Worm (Caenorhabditis elegans) whole organism, L2 larva: Measurements from ENCODE around the gene ttr-37.

Experiments used
- C34F6.9 ChIP-seq: fragments of 150-350 bp; optimal IDR thresholded peaks from 2 replicates; lab custom pipeline; 2014; ENCODE audit warnings: missing biosample characterization, missing genetic modification characterization
- F13H6.1 ChIP-seq: sonication (generic microtip); optimal IDR thresholded peaks from 2 replicates; lab custom pipeline; 2016; ENCODE audit warnings: missing genetic modification characterization, missing compliant biosample characterization
- R02D3.7 ChIP-seq: fragments of 150-350 bp; optimal IDR thresholded peaks from 2 replicates; lab custom pipeline; 2014; ENCODE audit warnings: missing biosample characterization, missing genetic modification characterization
- Y55F3AM.14 ChIP-seq: fragments of 200-800 bp; sonication (Bioruptor generic); optimal IDR thresholded peaks from 2 replicates; lab custom pipeline; 2018; ENCODE audit warnings: mild to moderate bottlenecking, missing genetic modification characterization, missing compliant biosample characterization
- ZK546.5 ChIP-seq: sonication (generic microtip); optimal IDR thresholded peaks from 2 replicates; lab custom pipeline; 2017; ENCODE audit warnings: missing biosample characterization, missing genetic modification characterization
- aly-2 ChIP-seq: fragments of 150-350 bp; optimal IDR thresholded peaks from 2 replicates; lab custom pipeline; 2014; ENCODE audit warnings: missing biosample characterization, missing genetic modification characterization
- blmp-1 ChIP-seq: sonication (generic microtip); optimal IDR thresholded peaks from 2 replicates; lab custom pipeline; 2017; ENCODE audit warnings: missing genetic modification characterization, mild to moderate bottlenecking, missing compliant biosample characterization, antibody characterized with exemption, moderate library complexity; ENCODE audit not compliant: insufficient read depth
- crh-2 ChIP-seq: sonication (generic microtip); optimal IDR thresholded peaks from 2 replicates; lab custom pipeline; 2017; ENCODE audit warnings: missing biosample characterization, missing genetic modification characterization
- dmd-4 ChIP-seq: sonication (generic microtip); optimal IDR thresholded peaks from 2 replicates; lab custom pipeline; 2017; ENCODE audit warnings: missing biosample characterization, missing genetic modification characterization
- egl-27 ChIP-seq: sonication (generic microtip); optimal IDR thresholded peaks from 3 replicates; lab custom pipeline; 2017; ENCODE audit warnings: missing biosample characterization, missing genetic modification reagents, missing genetic modification characterization
- elt-1 ChIP-seq: fragments of 150-350 bp; optimal IDR thresholded peaks from 2 replicates; lab custom pipeline; 2014; ENCODE audit warnings: missing biosample characterization, missing genetic modification characterization
- fos-1 ChIP-seq: fragments of 150-350 bp; optimal IDR thresholded peaks from 2 replicates; lab custom pipeline; 2014; ENCODE audit warnings: missing biosample characterization, missing genetic modification characterization
- gmeb-1 ChIP-seq: fragments of 150-350 bp; optimal IDR thresholded peaks from 2 replicates; lab custom pipeline; 2014; ENCODE audit warnings: missing biosample characterization, missing genetic modification characterization
- lin-11 ChIP-seq: fragments of 150-350 bp; sonication (generic microtip); optimal IDR thresholded peaks from 2 replicates; lab custom pipeline; 2014; ENCODE audit warnings: missing biosample characterization, missing genetic modification characterization, inconsistent platforms, mixed read lengths
- lin-13 ChIP-seq: fragments of 150-350 bp; optimal IDR thresholded peaks from 2 replicates; lab custom pipeline; 2014; ENCODE audit warnings: missing biosample characterization, missing genetic modification reagents, missing genetic modification characterization
- lin-39 ChIP-seq: fragments of 150-350 bp; optimal IDR thresholded peaks from 2 replicates; lab custom pipeline; 2014; ENCODE audit warnings: missing biosample characterization, missing genetic modification reagents, missing genetic modification characterization
- lsy-2 ChIP-seq, 2 experiments: fragments of 150-350 bp in 1 of 2; sonication (generic microtip) in 1 of 2; optimal IDR thresholded peaks; 2 replicates each; lab custom pipeline; 2014 to 2017; ENCODE audit warnings: missing biosample characterization in 2 of 2, missing genetic modification characterization in 2 of 2
- mab-5 ChIP-seq: fragments of 150-350 bp; optimal IDR thresholded peaks from 2 replicates; lab custom pipeline; 2014; ENCODE audit warnings: missing biosample characterization, missing genetic modification characterization
- mdl-1 ChIP-seq, 2 experiments: fragments of 150-350 bp in 1 of 2; sonication (generic microtip) in 1 of 2; optimal IDR thresholded peaks; 2 replicates each; lab custom pipeline; 2017; ENCODE audit warnings: missing biosample characterization in 2 of 2, missing genetic modification characterization in 2 of 2
- nhr-10 ChIP-seq: sonication (generic microtip); optimal IDR thresholded peaks from 2 replicates; lab custom pipeline; 2017; ENCODE audit warnings: missing biosample characterization, missing genetic modification characterization
- nhr-11 ChIP-seq: fragments of 150-350 bp; optimal IDR thresholded peaks from 2 replicates; lab custom pipeline; 2014; ENCODE audit warnings: missing biosample characterization, missing genetic modification characterization
- nhr-129 ChIP-seq: fragments of 150-350 bp; optimal IDR thresholded peaks from 2 replicates; lab custom pipeline; 2014; ENCODE audit warnings: missing biosample characterization, missing genetic modification characterization
- nhr-21 ChIP-seq: fragments of 150-350 bp; optimal IDR thresholded peaks from 2 replicates; lab custom pipeline; 2014; ENCODE audit warnings: missing biosample characterization, missing genetic modification characterization
- nhr-237 ChIP-seq: fragments of 150-350 bp; optimal IDR thresholded peaks from 2 replicates; lab custom pipeline; 2014; ENCODE audit warnings: missing biosample characterization, missing genetic modification characterization
- nhr-25 ChIP-seq: fragments of 150-350 bp; sonication (generic microtip); optimal IDR thresholded peaks from 3 replicates; lab custom pipeline; 2014; ENCODE audit warnings: missing biosample characterization, missing genetic modification characterization
- nhr-6 ChIP-seq: fragments of 150-350 bp; optimal IDR thresholded peaks from 2 replicates; lab custom pipeline; 2014; ENCODE audit warnings: missing biosample characterization, missing genetic modification characterization
- peb-1 ChIP-seq: fragments of 150-350 bp; optimal IDR thresholded peaks from 2 replicates; lab custom pipeline; 2014; ENCODE audit warnings: missing biosample characterization, missing genetic modification characterization
- sem-4 ChIP-seq: fragments of 150-350 bp; optimal IDR thresholded peaks from 2 replicates; lab custom pipeline; 2014; ENCODE audit warnings: missing biosample characterization, missing genetic modification reagents, missing genetic modification characterization
- skn-1 ChIP-seq: sonication (generic microtip); optimal IDR thresholded peaks from 2 replicates; lab custom pipeline; 2017; ENCODE audit warnings: missing biosample characterization, missing genetic modification characterization
- sma-3 ChIP-seq: sonication (generic microtip); optimal IDR thresholded peaks from 2 replicates; lab custom pipeline; 2016; ENCODE audit warnings: missing genetic modification reagents, missing genetic modification characterization, missing compliant biosample characterization
- sma-9 ChIP-seq, 2 experiments: fragments of 150-350 bp in 1 of 2; sonication (generic microtip) in 1 of 2; optimal IDR thresholded peaks; 2 replicates each; lab custom pipeline; 2014 to 2016; ENCODE audit warnings: missing genetic modification characterization in 2 of 2, mild to moderate bottlenecking in 1 of 2, missing biosample characterization in 1 of 2, missing compliant biosample characterization in 1 of 2, missing genetic modification reagents in 1 of 2, moderate library complexity in 1 of 2
- snpc-4 ChIP-seq: fragments of 150-350 bp; optimal IDR thresholded peaks from 2 replicates; lab custom pipeline; 2014; ENCODE audit warnings: missing biosample characterization, missing genetic modification characterization
- unc-39 ChIP-seq: fragments of 150-350 bp; optimal IDR thresholded peaks from 2 replicates; lab custom pipeline; 2014; ENCODE audit warnings: missing biosample characterization, missing genetic modification characterization
- unc-55 ChIP-seq: fragments of 150-350 bp; sonication (generic microtip); optimal IDR thresholded peaks from 3 replicates; lab custom pipeline; 2014; ENCODE audit warnings: missing biosample characterization, missing genetic modification reagents, missing genetic modification characterization
- unc-62 ChIP-seq: fragments of 150-350 bp; optimal IDR thresholded peaks from 2 replicates; lab custom pipeline; 2014; ENCODE audit warnings: missing biosample characterization, missing genetic modification reagents, missing genetic modification characterization
- zag-1 ChIP-seq: fragments of 150-350 bp; optimal IDR thresholded peaks from 2 replicates; lab custom pipeline; 2014; ENCODE audit warnings: missing biosample characterization, missing genetic modification characterization
- ztf-1 ChIP-seq: fragments of 200-800 bp; sonication (Bioruptor generic); conservative IDR thresholded peaks from 2 replicates; pipeline ENCODE4 v1.3.6; 2022; ENCODE audit warnings: missing genetic modification characterization, missing compliant biosample characterization
- ztf-11 ChIP-seq: sonication (generic microtip); optimal IDR thresholded peaks from 2 replicates; lab custom pipeline; 2017; ENCODE audit warnings: missing biosample characterization, missing genetic modification characterization

The ttr-37 gene

ce11 chrX:1311084-1311483 lies 25.9 kb downstream of the ttr-37 start, which contains the start of gene H42K12.3:
Gene H42K12.3 (plus strand): TSS chrX:1311391.
- TF ChIP-seq Y55F3AM.14 (GFP tag; lab: Kevin White, UChicago) (no peak), aly-2 (tag; lab: Kevin White, UChicago) (no peak), fos-1 (no peak), zag-1 (tag; lab: Kevin White, UChicago) (no peak), dmd-4 (no peak), unc-55 (GFP tag; lab: Kevin White, UChicago) (no peak), nhr-6 (tag; lab: Kevin White, UChicago) (no peak)
- TF ChIP-seq, all 48 proteins: peak for 0

- TF ChIP-seq C34F6.9 (tag; lab: Kevin White, UChicago), result no peak
- peak; percentile 83 for TF ChIP-seq blmp-1 (tag; lab: Kevin White, UChicago)
- TF ChIP-seq unc-62, result no peak
- no peak for TF ChIP-seq nhr-10 (tag; lab: Kevin White, UChicago)
- TF ChIP-seq nhr-21 (tag; lab: Kevin White, UChicago), result peak; percentile 35
Observed at ce11 chrX:1309446-1309845, 27.5 kb downstream of the ttr-37 start.

ce11 chrX:1302267-1302666 lies 34.7 kb downstream of the ttr-37 start:
- peak; percentile 82 for TF ChIP-seq zag-1 (tag; lab: Kevin White, UChicago)
- TF ChIP-seq sma-9 (GFP tag; optimal IDR thresholded peaks at IDR 0.05; lab: Kevin White, UChicago), result peak; percentile 79
- no peak for TF ChIP-seq sma-9 (tag; optimal IDR thresholded peaks at IDR 0.05; lab: Kevin White, UChicago)
- TF ChIP-seq peb-1 (tag; lab: Kevin White, UChicago), result no peak
- peak; percentile 72 for TF ChIP-seq C34F6.9 (tag; lab: Kevin White, UChicago)
- TF ChIP-seq nhr-21 (tag; lab: Kevin White, UChicago), result peak; percentile 30
- TF ChIP-seq crh-2 (tag; lab: Kevin White, UChicago), result peak; percentile 71
- peak; percentile 92 for TF ChIP-seq F13H6.1 (tag; lab: Kevin White, UChicago)
- no peak for TF ChIP-seq ZK546.5 (tag; lab: Kevin White, UChicago)
- peak; percentile 31 for TF ChIP-seq mab-5 (tag; lab: Kevin White, UChicago)
- no peak for TF ChIP-seq aly-2 (tag; lab: Kevin White, UChicago)
- TF ChIP-seq gmeb-1 (tag; lab: Kevin White, UChicago), result peak; percentile 38
- TF ChIP-seq lsy-2 (tag; optimal IDR thresholded peaks at IDR 0.05; lab: Kevin White, UChicago), result peak; percentile 11 to 66
- peak; percentile 71 for TF ChIP-seq lin-13
- peak; percentile 51 for TF ChIP-seq lin-11 (tag; lab: Kevin White, UChicago)
- TF ChIP-seq nhr-129, result peak; percentile 91
- TF ChIP-seq elt-1, result no peak
- TF ChIP-seq sem-4 (tag; lab: Kevin White, UChicago), result peak; percentile 46
- TF ChIP-seq lin-39 (tag; lab: Kevin White, UChicago), result no peak
- peak; percentile 86 for TF ChIP-seq fos-1
- TF ChIP-seq unc-55 (GFP tag; lab: Kevin White, UChicago), result peak; percentile 89
- TF ChIP-seq Y55F3AM.14 (GFP tag; lab: Kevin White, UChicago), result no peak
- peak; percentile 9 to 40 for TF ChIP-seq mdl-1 (tag; optimal IDR thresholded peaks at IDR 0.05; lab: Kevin White, UChicago)
- peak; percentile 39 for TF ChIP-seq egl-27 (tag; lab: Kevin White, UChicago)
- TF ChIP-seq sma-3, result peak; percentile 36
- peak; percentile 19 for TF ChIP-seq nhr-6 (tag; lab: Kevin White, UChicago)
- peak; percentile 44 for TF ChIP-seq snpc-4 (tag; lab: Kevin White, UChicago)
- no peak for TF ChIP-seq nhr-237 (tag; lab: Kevin White, UChicago)

ce11 chrX:1299849-1300248 lies 37.1 kb downstream of the ttr-37 start, which contains the start of gene inso-1:
Gene inso-1 (plus strand): TSS chrX:1300149.
- TF ChIP-seq ztf-1 (GFP tag; lab: Robert Waterston, UW) (no peak), peb-1 (tag; lab: Kevin White, UChicago) (no peak), skn-1 (tag; lab: Kevin White, UChicago) (no peak), R02D3.7 (tag; lab: Kevin White, UChicago) (no peak), nhr-11 (tag; lab: Kevin White, UChicago) (no peak), sma-9 (GFP tag; optimal IDR thresholded peaks at IDR 0.05; lab: Kevin White, UChicago) (no peak), sma-9 (tag; optimal IDR thresholded peaks at IDR 0.05; lab: Kevin White, UChicago) (no peak), unc-62 (no peak), nhr-25 (no peak), mab-5 (tag; lab: Kevin White, UChicago) (no peak), blmp-1 (tag; lab: Kevin White, UChicago) (no peak), unc-39 (tag; lab: Kevin White, UChicago) (no peak), aly-2 (tag; lab: Kevin White, UChicago) (no peak), nhr-10 (tag; lab: Kevin White, UChicago) (no peak), lin-11 (tag; lab: Kevin White, UChicago) (no peak), F13H6.1 (tag; lab: Kevin White, UChicago) (no peak), gmeb-1 (tag; lab: Kevin White, UChicago) (no peak), nhr-6 (tag; lab: Kevin White, UChicago) (no peak), ZK546.5 (tag; lab: Kevin White, UChicago) (no peak), ztf-11 (no peak)
